Fruit fly (Drosophila melanogaster): ENCODE measurements around the gene CG43394.

CG43394 gene

DNA sequence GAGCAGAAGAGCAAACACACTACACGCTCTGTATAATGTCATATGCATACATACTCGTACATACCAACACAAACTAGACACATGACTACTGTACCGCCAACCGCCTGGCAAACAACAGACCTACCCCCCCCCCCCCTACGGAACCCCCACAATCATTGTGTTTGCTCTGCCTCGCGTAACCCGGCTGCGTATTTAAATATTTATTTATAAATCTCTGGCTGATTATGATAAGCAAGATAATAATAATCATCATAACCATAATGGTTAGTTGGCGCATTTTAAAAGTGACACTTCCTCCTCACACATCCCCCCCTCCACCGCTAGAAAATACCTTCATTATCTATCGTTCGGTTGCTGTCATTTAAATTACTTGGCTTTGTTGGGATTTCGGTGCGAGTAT lies 48.1 kb upstream of the CG43394 start (continued):
- TF ChIP-seq CG31388 (GFP tag; optimal IDR thresholded peaks at IDR 0.05) (no peak), CG31224 (GFP tag; IDR thresholded peaks at IDR 0.05) (peak; percentile 31; the same call in 1 of the 2 replicates), Dek (tag; optimal IDR thresholded peaks at IDR 0.05) (peak; percentile 21), dmrt99B (tag; optimal IDR thresholded peaks at IDR 0.05) (peak; percentile 51), CG6175 (GFP tag; IDR thresholded peaks at IDR 0.05) (no peak), esg (GFP tag; conservative IDR thresholded peaks at IDR 0.05) (no peak), CG2116 (GFP tag; optimal IDR thresholded peaks at IDR 0.05) (no peak), HLH3B (GFP tag; IDR thresholded peaks at IDR 0.05) (no peak), CoRest (tag; optimal IDR thresholded peaks at IDR 0.05) (peak; percentile 39), CG42726 (GFP tag; IDR thresholded peaks at IDR 0.05; ENCODE audit: partially characterized antibody) (no peak), CG10543 (GFP tag; optimal IDR thresholded peaks at IDR 0.05) (peak; percentile 90), Meics (GFP tag; optimal IDR thresholded peaks at IDR 0.05) (peak; percentile 69), Sox102F (GFP tag; optimal IDR thresholded peaks at IDR 0.05) (peak; percentile 44), Hr51 (GFP tag; optimal IDR thresholded peaks at IDR 0.05) (peak in 1 of 2 experiments; percentile 20), CG15601 (tag; optimal IDR thresholded peaks at IDR 0.05) (peak; percentile 59), amos (GFP tag; IDR thresholded peaks at IDR 0.05; ENCODE audit: partially characterized antibody) (no peak), Rfx (GFP tag; IDR thresholded peaks at IDR 0.05) (peak; percentile 47; the same call in 1 of the 2 replicates), Hmx (GFP tag; optimal IDR thresholded peaks at IDR 0.05) (no peak), Fer3 (tag; optimal IDR thresholded peaks at IDR 0.05) (peak; percentile 68), CG4820 (GFP tag; optimal IDR thresholded peaks at IDR 0.05) (no peak), CG34376 (GFP tag; optimal IDR thresholded peaks at IDR 0.05) (peak; percentile 63), CG8924 (tag; optimal IDR thresholded peaks at IDR 0.05) (peak; percentile 45), Fer2 (tag; optimal IDR thresholded peaks at IDR 0.05) (peak; percentile 24), CG6765 (GFP tag; optimal IDR thresholded peaks at IDR 0.05) (peak; percentile 76), NC2α (GFP tag; optimal IDR thresholded peaks at IDR 0.05) (no peak), CG18599 (GFP tag; optimal IDR thresholded peaks at IDR 0.05) (peak; percentile 77), ash1 (GFP tag; optimal IDR thresholded peaks at IDR 0.05) (peak; percentile 29), seq (GFP tag; IDR thresholded peaks at IDR 0.05) (peak; percentile 31), CG1024 (GFP tag; IDR thresholded peaks at IDR 0.05) (peak; percentile 17; the same call in 1 of the 2 replicates), tap (tag; optimal IDR thresholded peaks at IDR 0.05) (peak; percentile 16), CG9727 (GFP tag; optimal IDR thresholded peaks at IDR 0.05) (peak; percentile 63), zfh2 (GFP tag; optimal IDR thresholded peaks at IDR 0.05) (no peak), chif (GFP tag; optimal IDR thresholded peaks at IDR 0.05) (no peak), CG16779 (GFP tag; IDR thresholded peaks at IDR 0.05) (no peak), exex (tag; optimal IDR thresholded peaks at IDR 0.05) (peak; percentile 36), CG10321 (GFP tag; IDR thresholded peaks at IDR 0.05) (no peak), CG12659 (GFP tag; optimal IDR thresholded peaks at IDR 0.05) (peak; percentile 37), pnt (GFP tag; optimal IDR thresholded peaks at IDR 0.05) (no peak), hth (optimal IDR thresholded peaks at IDR 0.05) (no peak), CG7372 (GFP tag; IDR thresholded peaks at IDR 0.05) (no peak), CG6689 (GFP tag; IDR thresholded peaks at IDR 0.05) (no peak), lilli (GFP tag; optimal IDR thresholded peaks at IDR 0.05) (no peak), chinmo (GFP tag; IDR thresholded peaks at IDR 0.05; ENCODE audit: partially characterized antibody) (peak; percentile 67; the same call in 1 of the 4 replicates), Sox100B (GFP tag; optimal IDR thresholded peaks at IDR 0.05) (peak; percentile 52), kah (GFP tag; optimal IDR thresholded peaks at IDR 0.05) (peak; percentile 40), CG7556 (GFP tag; optimal IDR thresholded peaks at IDR 0.05) (peak; percentile 42), oc (tag; optimal IDR thresholded peaks at IDR 0.05) (peak; percentile 62), CG4854 (GFP tag; optimal IDR thresholded peaks at IDR 0.05) (peak; percentile 16), hbn (GFP tag; IDR thresholded peaks at IDR 0.05; ENCODE audit: partially characterized antibody) (no peak), scrt (GFP tag; optimal IDR thresholded peaks at IDR 0.05) (peak; percentile 60)

Measured in whole organism, embryonic.